Worm (Caenorhabditis elegans) whole organism, L1 larva: ENCODE measurements around the gene srh-20.

Source experiments
- C04F5.9 ChIP-seq: sonication (generic microtip); optimal IDR thresholded peaks from 2 replicates; lab custom pipeline; 2016; ENCODE audit warnings: missing genetic modification characterization, missing compliant biosample characterization
- aha-1 ChIP-seq: fragments of 150-350 bp; optimal IDR thresholded peaks from 2 replicates; lab custom pipeline; 2014; ENCODE audit warnings: missing biosample characterization, missing genetic modification characterization
- ama-1 ChIP-seq: fragments of 150-350 bp; optimal IDR thresholded peaks from 2 replicates; lab custom pipeline; 2014
- ceh-63 ChIP-seq: fragments of 200-800 bp; sonication (Bioruptor generic); optimal IDR thresholded peaks from 2 replicates; lab custom pipeline; 2018; ENCODE audit warnings: mild to moderate bottlenecking, missing genetic modification characterization, missing compliant biosample characterization
- ceh-8 ChIP-seq: fragments of 200-800 bp; sonication (Bioruptor generic); optimal IDR thresholded peaks from 2 replicates; lab custom pipeline; 2018; ENCODE audit warnings: mild to moderate bottlenecking, missing genetic modification characterization, moderate library complexity, missing compliant biosample characterization
- ceh-82 ChIP-seq, 3 experiments: fragments of 150-350 bp in 1 of 3; sonication (generic microtip) in 2 of 3; optimal IDR thresholded peaks; 2 replicates each; lab custom pipeline; 2014 to 2017; ENCODE audit warnings: missing biosample characterization in 3 of 3, missing genetic modification characterization in 3 of 3
- dpl-1 ChIP-seq, 3 experiments: fragments of 150-350 bp in 2 of 3; sonication (generic microtip) in 1 of 3; optimal IDR thresholded peaks; 2 replicates each; lab custom pipeline; 2014 to 2017; ENCODE audit warnings: missing biosample characterization in 3 of 3, missing genetic modification characterization in 3 of 3, missing genetic modification reagents in 3 of 3
- dsc-1 ChIP-seq: sonication (generic microtip); optimal IDR thresholded peaks from 2 replicates; lab custom pipeline; 2016; ENCODE audit warnings: mild to moderate bottlenecking, missing genetic modification characterization, missing compliant biosample characterization
- efl-3 ChIP-seq: fragments of 200-800 bp; sonication (Bioruptor generic); optimal IDR thresholded peaks from 2 replicates; lab custom pipeline; 2018; ENCODE audit warnings: mild to moderate bottlenecking, missing genetic modification characterization, missing compliant biosample characterization
- egl-13 ChIP-seq: sonication (generic microtip); optimal IDR thresholded peaks from 2 replicates; lab custom pipeline; 2016; ENCODE audit warnings: missing genotype, missing genetic modification reagents, missing genetic modification characterization, missing compliant biosample characterization
- egl-27 ChIP-seq, 2 experiments: fragments of 150-350 bp in 1 of 2; sonication (generic microtip); optimal IDR thresholded peaks; 3 replicates each; lab custom pipeline; 2017 to 2018; ENCODE audit warnings: missing biosample characterization in 2 of 2, missing genetic modification characterization in 2 of 2, missing genetic modification reagents in 2 of 2
- elt-2 ChIP-seq: sonication (generic microtip); optimal IDR thresholded peaks from 2 replicates; lab custom pipeline; 2016; ENCODE audit warnings: missing genetic modification characterization, mild to moderate bottlenecking, inconsistent platforms, missing compliant biosample characterization, missing genetic modification reagents
- elt-3 ChIP-seq, 6 experiments: fragments of 150-350 bp in 1 of 6; sonication (generic microtip); optimal IDR thresholded peaks; 2 replicates each; lab custom pipeline; 2017 to 2018; ENCODE audit warnings: missing biosample characterization in 6 of 6, missing genetic modification characterization in 6 of 6, inconsistent platforms in 1 of 6
- ets-5 ChIP-seq: fragments of 200-800 bp; sonication (Bioruptor generic); IDR thresholded peaks from 2 replicates; pipeline ENCODE4 v1.3.6; 2022; ENCODE audit warnings: missing genetic modification characterization, missing compliant biosample characterization
- fkh-8 ChIP-seq: sonication (generic microtip); optimal IDR thresholded peaks from 2 replicates; lab custom pipeline; 2016; ENCODE audit warnings: mild to moderate bottlenecking, missing genetic modification characterization, missing compliant biosample characterization
- fos-1 ChIP-seq: fragments of 150-350 bp; optimal IDR thresholded peaks from 2 replicates; lab custom pipeline; 2014; ENCODE audit warnings: missing biosample characterization, missing genetic modification characterization
- hlh-4 ChIP-seq: sonication (generic microtip); optimal IDR thresholded peaks from 2 replicates; lab custom pipeline; 2016; ENCODE audit warnings: mild to moderate bottlenecking, missing genetic modification characterization, missing compliant biosample characterization
- jun-1 ChIP-seq: fragments of 150-350 bp; optimal IDR thresholded peaks from 2 replicates; lab custom pipeline; 2014; ENCODE audit warnings: missing biosample characterization, missing genetic modification reagents, missing genetic modification characterization
- lin-13 ChIP-seq: fragments of 150-350 bp; optimal IDR thresholded peaks from 2 replicates; lab custom pipeline; 2014; ENCODE audit warnings: missing biosample characterization, missing genetic modification reagents, missing genetic modification characterization
- lin-15B ChIP-seq: fragments of 150-350 bp; sonication (generic microtip); optimal IDR thresholded peaks from 3 replicates; lab custom pipeline; 2014; ENCODE audit warnings: missing biosample characterization, missing genetic modification characterization
- lin-35 ChIP-seq, 2 experiments: fragments of 150-350 bp; optimal IDR thresholded peaks; 2 replicates each; lab custom pipeline; 2014; ENCODE audit warnings: missing biosample characterization in 2 of 2, missing genetic modification characterization in 2 of 2, missing genetic modification reagents in 2 of 2
- lin-39 ChIP-seq: fragments of 150-350 bp; optimal IDR thresholded peaks from 2 replicates; lab custom pipeline; 2014; ENCODE audit warnings: missing biosample characterization, missing genetic modification reagents, missing genetic modification characterization
- mab-9 ChIP-seq: fragments of 200-800 bp; sonication (Bioruptor generic); IDR thresholded peaks from 2 replicates; pipeline ENCODE4 v1.3.6; 2022; ENCODE audit warnings: missing genetic modification reagents, missing genetic modification characterization, missing compliant biosample characterization
- mdl-1 ChIP-seq, 2 experiments: fragments of 150-350 bp; optimal IDR thresholded peaks; 2 replicates each; lab custom pipeline; 2014 to 2017; ENCODE audit warnings: missing biosample characterization in 2 of 2, missing genetic modification characterization in 2 of 2, inconsistent platforms in 1 of 2
- mef-2 ChIP-seq: fragments of 150-350 bp; optimal IDR thresholded peaks from 2 replicates; lab custom pipeline; 2014; ENCODE audit warnings: missing biosample characterization, missing genetic modification characterization
- mep-1 ChIP-seq: fragments of 150-350 bp; optimal IDR thresholded peaks from 2 replicates; lab custom pipeline; 2014; ENCODE audit warnings: missing biosample characterization, missing genetic modification characterization
- nhr-11 ChIP-seq: fragments of 150-350 bp; optimal IDR thresholded peaks from 2 replicates; lab custom pipeline; 2014; ENCODE audit warnings: missing biosample characterization, missing genetic modification characterization
- nhr-12 ChIP-seq: sonication (generic microtip); optimal IDR thresholded peaks from 2 replicates; lab custom pipeline; 2017; ENCODE audit warnings: missing biosample characterization, missing genetic modification characterization
- nhr-19 ChIP-seq: fragments of 200-800 bp; sonication (Bioruptor generic); conservative IDR thresholded peaks from 2 replicates; pipeline ENCODE4 v1.3.6; 2022; ENCODE audit warnings: missing genetic modification characterization, missing compliant biosample characterization
- nhr-237 ChIP-seq: fragments of 150-350 bp; optimal IDR thresholded peaks from 2 replicates; lab custom pipeline; 2014; ENCODE audit warnings: missing biosample characterization, missing genetic modification characterization
- nhr-28 ChIP-seq: fragments of 150-350 bp; optimal IDR thresholded peaks from 2 replicates; lab custom pipeline; 2014; ENCODE audit warnings: missing biosample characterization, missing genetic modification characterization
- nhr-47 ChIP-seq: sonication (generic microtip); optimal IDR thresholded peaks from 2 replicates; lab custom pipeline; 2016; ENCODE audit warnings: mild to moderate bottlenecking, missing genetic modification characterization, moderate library complexity, missing compliant biosample characterization
- nhr-71 ChIP-seq: sonication (generic microtip); optimal IDR thresholded peaks from 2 replicates; lab custom pipeline; 2016; ENCODE audit warnings: mild to moderate bottlenecking, missing genetic modification characterization, moderate library complexity, missing compliant biosample characterization
- nhr-76 ChIP-seq: sonication (generic microtip); optimal IDR thresholded peaks from 2 replicates; lab custom pipeline; 2017; ENCODE audit warnings: missing biosample characterization, missing genetic modification characterization
- nhr-77 ChIP-seq: fragments of 150-350 bp; optimal IDR thresholded peaks from 2 replicates; lab custom pipeline; 2014; ENCODE audit warnings: missing biosample characterization, missing genetic modification characterization
- nhr-84 ChIP-seq: sonication (generic microtip); optimal IDR thresholded peaks from 2 replicates; lab custom pipeline; 2017; ENCODE audit warnings: missing biosample characterization, missing genetic modification characterization
- pag-3 ChIP-seq: sonication (generic microtip); optimal IDR thresholded peaks from 2 replicates; lab custom pipeline; 2017; ENCODE audit warnings: missing genetic modification characterization, mild to moderate bottlenecking, missing compliant biosample characterization, antibody characterized with exemption, borderline replicate concordance; ENCODE audit not compliant: insufficient read depth
- rnt-1 ChIP-seq: sonication (generic microtip); optimal IDR thresholded peaks from 2 replicates; lab custom pipeline; 2016; ENCODE audit warnings: mild to moderate bottlenecking, missing genetic modification characterization, moderate library complexity, missing compliant biosample characterization
- snpc-4 ChIP-seq: fragments of 150-350 bp; optimal IDR thresholded peaks from 2 replicates; lab custom pipeline; 2014; ENCODE audit warnings: missing biosample characterization, missing genetic modification characterization
- snu-23 ChIP-seq: sonication (generic microtip); optimal IDR thresholded peaks from 2 replicates; lab custom pipeline; 2016; ENCODE audit warnings: missing genetic modification characterization, missing compliant biosample characterization
- sox-4 ChIP-seq: sonication (generic microtip); optimal IDR thresholded peaks from 2 replicates; lab custom pipeline; 2016; ENCODE audit warnings: missing genetic modification characterization, missing compliant biosample characterization
- sptf-1 ChIP-seq: fragments of 150-350 bp; optimal IDR thresholded peaks from 2 replicates; lab custom pipeline; 2014; ENCODE audit warnings: missing biosample characterization, missing genetic modification characterization
- swsn-7 ChIP-seq: sonication (generic microtip); optimal IDR thresholded peaks from 2 replicates; lab custom pipeline; 2016; ENCODE audit warnings: missing genetic modification characterization, missing compliant biosample characterization
- unc-130 ChIP-seq: fragments of 150-350 bp; optimal IDR thresholded peaks from 2 replicates; lab custom pipeline; 2017; ENCODE audit warnings: missing biosample characterization, missing genetic modification characterization, inconsistent platforms
- unc-62 ChIP-seq: fragments of 150-350 bp; optimal IDR thresholded peaks from 2 replicates; lab custom pipeline; 2014; ENCODE audit warnings: missing biosample characterization, missing genetic modification reagents, missing genetic modification characterization
- vab-15 ChIP-seq: sonication (generic microtip); optimal IDR thresholded peaks from 2 replicates; lab custom pipeline; 2017; ENCODE audit warnings: missing genotype, mild to moderate bottlenecking, missing genetic modification characterization, missing compliant biosample characterization
- zag-1 ChIP-seq: fragments of 150-350 bp; optimal IDR thresholded peaks from 2 replicates; lab custom pipeline; 2014; ENCODE audit warnings: missing biosample characterization, missing genetic modification characterization
- zip-4 ChIP-seq: fragments of 200-800 bp; sonication (Bioruptor generic); optimal IDR thresholded peaks from 2 replicates; lab custom pipeline; 2018; ENCODE audit warnings: mild to moderate bottlenecking, missing genetic modification characterization, moderate library complexity, missing compliant biosample characterization

The srh-20 gene

DNA sequence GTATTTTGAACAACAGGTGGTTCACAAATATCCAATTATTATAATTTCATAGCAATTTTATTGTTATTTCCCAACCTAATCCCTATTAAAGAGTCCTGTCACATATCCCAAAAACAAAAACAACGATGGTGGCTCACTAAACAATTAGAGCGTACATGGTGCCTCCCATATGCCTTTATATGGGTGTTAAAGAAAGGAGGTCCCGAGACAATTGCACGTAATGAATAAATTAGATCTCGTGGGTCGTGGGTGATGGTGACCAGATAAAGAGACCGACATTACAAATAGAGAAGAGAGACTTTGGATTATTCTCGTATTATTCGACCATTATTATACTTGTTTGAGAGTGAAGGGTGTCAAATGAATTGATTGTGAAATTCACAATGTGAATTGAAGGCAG, 42.5 kb downstream of the srh-20 start (continued):
- TF ChIP-seq ceh-8 (GFP tag; lab: Kevin White, UChicago) (peak; percentile 83), egl-13 (tag; lab: Kevin White, UChicago) (no peak), ama-1 (lab: Kevin White, UChicago) (no peak), egl-27 (tag; optimal IDR thresholded peaks at IDR 0.05; lab: Kevin White, UChicago) (no peak), zip-4 (GFP tag; lab: Kevin White, UChicago) (no peak), vab-15 (no peak)
- TF ChIP-seq, all 84 proteins: peak for 5

DNA sequence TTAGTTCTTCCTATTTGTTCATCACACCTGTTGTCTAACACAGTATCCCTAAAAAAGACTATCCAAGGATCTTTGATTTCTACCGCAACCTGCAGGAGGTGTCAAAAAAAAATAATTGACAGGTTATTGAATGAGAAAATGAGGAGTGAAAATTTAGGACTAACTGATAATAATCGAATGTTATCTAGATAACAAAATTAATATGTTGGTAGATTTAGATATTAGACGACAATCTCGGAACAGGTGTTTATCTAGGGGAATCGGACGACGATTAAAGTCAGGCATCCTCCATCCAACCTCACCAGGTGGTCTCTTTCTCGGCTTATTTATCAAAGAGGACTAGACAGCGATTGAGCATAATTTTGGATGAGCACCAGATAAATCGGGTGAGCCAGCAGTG, 44.1 kb downstream of the srh-20 start:
- no peak for TF ChIP-seq jun-1 (tag; lab: Kevin White, UChicago)
- TF ChIP-seq C04F5.9, result no peak
- no peak for TF ChIP-seq nhr-11 (tag; lab: Kevin White, UChicago)
- TF ChIP-seq sox-4 (tag; lab: Kevin White, UChicago), result no peak
- no peak for TF ChIP-seq ceh-82 (tag; optimal IDR thresholded peaks at IDR 0.05; lab: Kevin White, UChicago)
- TF ChIP-seq lin-35 (GFP tag; optimal IDR thresholded peaks at IDR 0.05; lab: Kevin White, UChicago), result no peak
- TF ChIP-seq pag-3 (tag; lab: Kevin White, UChicago), result no peak
- TF ChIP-seq nhr-77 (tag; lab: Kevin White, UChicago), result no peak
- TF ChIP-seq lin-39 (tag; lab: Kevin White, UChicago), result no peak
- no peak for TF ChIP-seq elt-2 (tag; lab: Kevin White, UChicago)
- TF ChIP-seq efl-3 (GFP tag; lab: Kevin White, UChicago), result no peak
- no peak for TF ChIP-seq sptf-1 (tag; lab: Kevin White, UChicago)
- TF ChIP-seq zag-1 (tag; lab: Kevin White, UChicago), result no peak
- TF ChIP-seq swsn-7 (tag; lab: Kevin White, UChicago), result no peak
- no peak for TF ChIP-seq ceh-63 (GFP tag; lab: Kevin White, UChicago)
- no peak for TF ChIP-seq nhr-84 (tag; lab: Kevin White, UChicago)
- no peak for TF ChIP-seq nhr-19 (GFP tag; lab: Robert Waterston, UW)
- no peak for TF ChIP-seq nhr-237 (tag; lab: Kevin White, UChicago)
- TF ChIP-seq ets-5, result no peak

DNA sequence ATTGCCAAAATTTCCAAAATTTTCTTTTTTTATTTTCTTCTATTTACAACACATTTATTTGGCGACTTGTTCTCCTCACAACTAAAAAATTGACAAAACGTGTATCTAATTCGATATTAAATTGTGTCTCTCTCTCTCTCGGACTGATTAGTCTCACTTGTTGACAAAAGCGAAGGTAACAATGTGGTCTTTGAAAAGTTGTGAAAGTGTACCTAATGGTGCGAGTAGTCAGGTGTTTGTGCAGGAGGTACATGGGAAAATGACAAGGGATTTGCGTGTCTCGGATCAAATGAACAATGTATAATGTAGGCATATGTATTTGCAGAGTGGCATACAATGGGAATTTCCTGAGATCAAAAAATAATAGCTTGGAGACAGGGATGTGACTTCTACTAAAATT, 44.8 kb downstream of the srh-20 start:
- peak in 1 of 6 experiments; percentile 25 for TF ChIP-seq elt-3 (tag; optimal IDR thresholded peaks at IDR 0.05; lab: Kevin White, UChicago)
- TF ChIP-seq efl-3 (GFP tag; lab: Kevin White, UChicago), result no peak
- TF ChIP-seq mab-9 (GFP tag; lab: Robert Waterston, UW), result no peak
- no peak for TF ChIP-seq lin-15B (tag; lab: Kevin White, UChicago)
- TF ChIP-seq dsc-1 (tag; lab: Kevin White, UChicago), result no peak
- no peak for TF ChIP-seq snu-23
- TF ChIP-seq dpl-1 (GFP tag; optimal IDR thresholded peaks at IDR 0.05; lab: Kevin White, UChicago), result no peak
- no peak for TF ChIP-seq mep-1
- TF ChIP-seq lin-35 (GFP tag; optimal IDR thresholded peaks at IDR 0.05; lab: Kevin White, UChicago), result peak in 1 of 2 experiments; percentile 48
- no peak for TF ChIP-seq fos-1 (tag; lab: Kevin White, UChicago)
- no peak for TF ChIP-seq C04F5.9
- no peak for TF ChIP-seq hlh-4 (tag; lab: Kevin White, UChicago)
- TF ChIP-seq lin-13 (GFP tag; lab: Kevin White, UChicago), result no peak
- TF ChIP-seq nhr-71 (tag; lab: Kevin White, UChicago), result peak; percentile 22
- no peak for TF ChIP-seq aha-1 (tag; lab: Kevin White, UChicago)
- TF ChIP-seq nhr-12, result no peak
- no peak for TF ChIP-seq pag-3 (tag; lab: Kevin White, UChicago)
- no peak for TF ChIP-seq egl-27 (tag; optimal IDR thresholded peaks at IDR 0.05; lab: Kevin White, UChicago)
- TF ChIP-seq nhr-47 (tag; lab: Kevin White, UChicago), result no peak
- TF ChIP-seq elt-2 (tag; lab: Kevin White, UChicago), result peak; percentile 14
- TF ChIP-seq nhr-76 (tag; lab: Kevin White, UChicago), result no peak
- TF ChIP-seq nhr-237 (tag; lab: Kevin White, UChicago), result no peak
- TF ChIP-seq snpc-4 (tag; lab: Kevin White, UChicago), result no peak
- TF ChIP-seq mef-2 (tag; lab: Kevin White, UChicago), result no peak
- no peak for TF ChIP-seq rnt-1 (tag; lab: Kevin White, UChicago)
- TF ChIP-seq nhr-28 (tag; lab: Kevin White, UChicago), result no peak
- TF ChIP-seq sox-4 (tag; lab: Kevin White, UChicago), result no peak
- TF ChIP-seq fkh-8 (tag; lab: Kevin White, UChicago), result peak; percentile 19
- TF ChIP-seq jun-1 (tag; lab: Kevin White, UChicago), result no peak
- no peak for TF ChIP-seq nhr-19 (GFP tag; lab: Robert Waterston, UW)
- TF ChIP-seq vab-15, result no peak
- no peak for TF ChIP-seq unc-130
- peak in 1 of 2 experiments; percentile 5 for TF ChIP-seq mdl-1 (tag; optimal IDR thresholded peaks at IDR 0.05; lab: Kevin White, UChicago)
- no peak for TF ChIP-seq unc-62 (GFP tag; lab: Kevin White, UChicago)
